Worm (Caenorhabditis elegans) whole organism, L1 larva: Measurements from ENCODE around the gene Y69A2AR.31.

Source experiments
- Y116A8C.19 ChIP-seq: sonication (generic microtip); optimal IDR thresholded peaks from 2 replicates; lab custom pipeline; 2016; ENCODE audit warnings: missing compliant biosample characterization, missing genetic modification characterization, borderline replicate concordance
- ceh-82 ChIP-seq, 3 experiments: fragments of 150-350 bp in 1 of 3; sonication (generic microtip) in 2 of 3; optimal IDR thresholded peaks; 2 replicates each; lab custom pipeline; 2014 to 2017; ENCODE audit warnings: missing biosample characterization in 3 of 3, missing genetic modification characterization in 3 of 3
- dpl-1 ChIP-seq, 3 experiments: fragments of 150-350 bp in 2 of 3; sonication (generic microtip) in 1 of 3; optimal IDR thresholded peaks; 2 replicates each; lab custom pipeline; 2014 to 2017; ENCODE audit warnings: missing biosample characterization in 3 of 3, missing genetic modification characterization in 3 of 3, missing genetic modification reagents in 3 of 3
- egl-27 ChIP-seq, 2 experiments: fragments of 150-350 bp in 1 of 2; sonication (generic microtip); optimal IDR thresholded peaks; 3 replicates each; lab custom pipeline; 2017 to 2018; ENCODE audit warnings: missing biosample characterization in 2 of 2, missing genetic modification characterization in 2 of 2, missing genetic modification reagents in 2 of 2
- elt-2 ChIP-seq: sonication (generic microtip); optimal IDR thresholded peaks from 2 replicates; lab custom pipeline; 2016; ENCODE audit warnings: missing genetic modification characterization, mild to moderate bottlenecking, inconsistent platforms, missing compliant biosample characterization, missing genetic modification reagents
- fos-1 ChIP-seq: fragments of 150-350 bp; optimal IDR thresholded peaks from 2 replicates; lab custom pipeline; 2014; ENCODE audit warnings: missing biosample characterization, missing genetic modification characterization
- nhr-12 ChIP-seq: sonication (generic microtip); optimal IDR thresholded peaks from 2 replicates; lab custom pipeline; 2017; ENCODE audit warnings: missing biosample characterization, missing genetic modification characterization
- nhr-76 ChIP-seq: sonication (generic microtip); optimal IDR thresholded peaks from 2 replicates; lab custom pipeline; 2017; ENCODE audit warnings: missing biosample characterization, missing genetic modification characterization
- nhr-77 ChIP-seq: fragments of 150-350 bp; optimal IDR thresholded peaks from 2 replicates; lab custom pipeline; 2014; ENCODE audit warnings: missing biosample characterization, missing genetic modification characterization
- pag-3 ChIP-seq: sonication (generic microtip); optimal IDR thresholded peaks from 2 replicates; lab custom pipeline; 2017; ENCODE audit warnings: missing genetic modification characterization, mild to moderate bottlenecking, missing compliant biosample characterization, antibody characterized with exemption, borderline replicate concordance; ENCODE audit not compliant: insufficient read depth
- snpc-4 ChIP-seq: fragments of 150-350 bp; optimal IDR thresholded peaks from 2 replicates; lab custom pipeline; 2014; ENCODE audit warnings: missing biosample characterization, missing genetic modification characterization
- tlp-1 ChIP-seq: fragments of 150-350 bp; optimal IDR thresholded peaks from 2 replicates; lab custom pipeline; 2014; ENCODE audit warnings: missing biosample characterization, missing genetic modification characterization
- zag-1 ChIP-seq: fragments of 150-350 bp; optimal IDR thresholded peaks from 2 replicates; lab custom pipeline; 2014; ENCODE audit warnings: missing biosample characterization, missing genetic modification characterization
- ztf-11 ChIP-seq, 2 experiments: sonication (generic microtip); optimal IDR thresholded peaks; 2 replicates each; lab custom pipeline; 2016 to 2017; ENCODE audit warnings: missing genetic modification characterization in 2 of 2, missing biosample characterization in 1 of 2, missing compliant biosample characterization in 1 of 2

DNA sequence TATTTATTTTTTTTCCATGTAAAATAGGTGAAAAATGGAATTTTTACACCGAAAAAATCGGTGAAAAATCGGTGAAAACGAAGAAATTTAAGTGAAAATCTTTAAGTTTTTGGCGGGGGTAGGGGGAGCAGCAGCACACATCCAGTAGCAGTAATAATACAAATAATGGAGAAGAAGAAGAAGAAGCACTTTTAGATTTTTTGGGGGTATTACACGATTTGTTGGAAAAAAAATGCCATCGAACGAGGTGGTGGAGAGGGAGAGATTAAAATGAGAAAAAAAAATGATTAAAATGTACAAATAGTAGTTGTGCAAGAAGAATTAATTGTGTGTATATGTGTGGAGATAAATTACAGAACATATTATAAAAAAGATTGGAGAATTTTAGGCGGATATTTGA is 14.3 kb upstream of the Y69A2AR.31 start:
- no peak for TF ChIP-seq tlp-1 (tag; lab: Kevin White, UChicago)
- TF ChIP-seq nhr-76: no peak
- no peak for TF ChIP-seq Y116A8C.19 (tag; lab: Kevin White, UChicago)
- no peak for TF ChIP-seq ceh-82 (tag; optimal IDR thresholded peaks at IDR 0.05; lab: Kevin White, UChicago)
- no peak for TF ChIP-seq nhr-12
- no peak for TF ChIP-seq snpc-4 (tag; lab: Kevin White, UChicago)
- TF ChIP-seq elt-2: no peak
- no peak for TF ChIP-seq egl-27 (tag; optimal IDR thresholded peaks at IDR 0.05; lab: Kevin White, UChicago)
- no peak for TF ChIP-seq fos-1 (tag; lab: Kevin White, UChicago)
- TF ChIP-seq pag-3 (tag; lab: Kevin White, UChicago): no peak
- no peak for TF ChIP-seq ztf-11 (tag; optimal IDR thresholded peaks at IDR 0.05; lab: Kevin White, UChicago)
- no peak for TF ChIP-seq nhr-77 (tag; lab: Kevin White, UChicago)
- no peak for TF ChIP-seq zag-1 (tag; lab: Kevin White, UChicago)
- TF ChIP-seq dpl-1 (GFP tag; optimal IDR thresholded peaks at IDR 0.05; lab: Kevin White, UChicago): no peak
